Worm (Caenorhabditis elegans) whole organism, L2 larva: ENCODE measurements around the gene R151.2.

ENCODE experiments used
- R02D3.7 ChIP-seq: fragments of 150-350 bp; optimal IDR thresholded peaks from 2 replicates; lab custom pipeline; 2014; ENCODE audit warnings: missing biosample characterization, missing genetic modification characterization
- aly-2 ChIP-seq: fragments of 150-350 bp; optimal IDR thresholded peaks from 2 replicates; lab custom pipeline; 2014; ENCODE audit warnings: missing biosample characterization, missing genetic modification characterization
- dmd-4 ChIP-seq: sonication (generic microtip); optimal IDR thresholded peaks from 2 replicates; lab custom pipeline; 2017; ENCODE audit warnings: missing biosample characterization, missing genetic modification characterization
- elt-1 ChIP-seq: fragments of 150-350 bp; optimal IDR thresholded peaks from 2 replicates; lab custom pipeline; 2014; ENCODE audit warnings: missing biosample characterization, missing genetic modification characterization
- fos-1 ChIP-seq: fragments of 150-350 bp; optimal IDR thresholded peaks from 2 replicates; lab custom pipeline; 2014; ENCODE audit warnings: missing biosample characterization, missing genetic modification characterization
- lin-39 ChIP-seq: fragments of 150-350 bp; optimal IDR thresholded peaks from 2 replicates; lab custom pipeline; 2014; ENCODE audit warnings: missing biosample characterization, missing genetic modification reagents, missing genetic modification characterization
- mab-5 ChIP-seq: fragments of 150-350 bp; optimal IDR thresholded peaks from 2 replicates; lab custom pipeline; 2014; ENCODE audit warnings: missing biosample characterization, missing genetic modification characterization
- nhr-11 ChIP-seq: fragments of 150-350 bp; optimal IDR thresholded peaks from 2 replicates; lab custom pipeline; 2014; ENCODE audit warnings: missing biosample characterization, missing genetic modification characterization
- peb-1 ChIP-seq: fragments of 150-350 bp; optimal IDR thresholded peaks from 2 replicates; lab custom pipeline; 2014; ENCODE audit warnings: missing biosample characterization, missing genetic modification characterization
- snpc-4 ChIP-seq: fragments of 150-350 bp; optimal IDR thresholded peaks from 2 replicates; lab custom pipeline; 2014; ENCODE audit warnings: missing biosample characterization, missing genetic modification characterization
- unc-62 ChIP-seq: fragments of 150-350 bp; optimal IDR thresholded peaks from 2 replicates; lab custom pipeline; 2014; ENCODE audit warnings: missing biosample characterization, missing genetic modification reagents, missing genetic modification characterization
- ztf-11 ChIP-seq: sonication (generic microtip); optimal IDR thresholded peaks from 2 replicates; lab custom pipeline; 2017; ENCODE audit warnings: missing biosample characterization, missing genetic modification characterization

- no peak for TF ChIP-seq nhr-11 (tag; lab: Kevin White, UChicago)
- TF ChIP-seq unc-62: no peak
- no peak for TF ChIP-seq elt-1
- no peak for TF ChIP-seq dmd-4 (tag; lab: Kevin White, UChicago)
- TF ChIP-seq peb-1: no peak
- no peak for TF ChIP-seq aly-2
- no peak for TF ChIP-seq R02D3.7
- TF ChIP-seq mab-5 (tag; lab: Kevin White, UChicago): no peak
- TF ChIP-seq ztf-11 (tag; lab: Kevin White, UChicago): no peak
- TF ChIP-seq lin-39 (tag; lab: Kevin White, UChicago): no peak
- TF ChIP-seq fos-1 (tag; lab: Kevin White, UChicago): no peak
- TF ChIP-seq snpc-4 (tag; lab: Kevin White, UChicago): no peak
These were observed 21.1 kb downstream of the R151.2 start, which contains the start of gene R151.10 for ce11 chrIII:7230841-7231240.
